Fruit fly (Drosophila melanogaster) Kc167 (cell line): ENCODE data around the gene Nepl17.

Source experiments
- Myc ChIP-seq: fragments of >200 bp; optimal IDR thresholded peaks from 2 replicates; lab custom pipeline; 2017; ENCODE audit warnings: missing external identifiers
- h ChIP-seq: fragments of >200 bp; optimal IDR thresholded peaks from 3 replicates; lab custom pipeline; 2018; ENCODE audit warnings: missing external identifiers
- insv ChIP-seq: fragments of >200 bp; optimal IDR thresholded peaks from 3 replicates; lab custom pipeline; 2018; ENCODE audit warnings: missing external identifiers
- psq ChIP-seq: fragments of >200 bp; optimal IDR thresholded peaks from 2 replicates; lab custom pipeline; 2017; ENCODE audit warnings: missing external identifiers

DNA sequence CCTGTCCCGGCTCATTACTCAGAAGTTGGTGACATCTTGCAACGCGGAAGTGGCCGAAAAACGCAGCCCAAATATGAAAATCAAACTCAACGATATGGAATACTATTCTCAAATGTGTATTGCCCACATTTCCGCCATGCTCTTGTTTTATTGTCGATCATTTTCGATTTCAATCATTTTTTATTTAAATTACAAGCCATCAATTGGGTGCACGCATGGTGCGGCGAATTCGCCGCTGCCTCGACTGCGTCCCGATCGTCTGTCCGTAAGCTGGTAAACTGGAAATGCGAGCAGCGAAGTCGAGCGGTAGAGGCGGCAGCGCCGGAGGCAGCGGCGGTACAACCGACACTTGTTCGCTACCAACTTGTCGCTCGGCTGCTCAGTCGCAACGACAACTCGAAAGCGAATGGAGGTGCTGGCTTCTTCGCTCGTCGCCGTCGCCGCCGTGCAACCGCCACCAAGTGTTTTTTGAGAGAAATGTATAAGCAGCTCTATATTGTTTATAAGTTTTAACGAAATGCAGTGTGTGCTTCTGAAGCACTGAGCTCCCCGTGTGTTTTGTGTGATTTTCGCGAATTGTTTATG, 18.9 kb downstream of the Nepl17 start:
- TF ChIP-seq h, result no peak
- no peak for TF ChIP-seq psq (lab: Kevin White, UChicago)
- no peak for TF ChIP-seq Myc (lab: Kevin White, UChicago)
- no peak for TF ChIP-seq insv (lab: Kevin White, UChicago)
